Worm (Caenorhabditis elegans): Measurements from ENCODE around the gene C07C7.1.

- TF ChIP-seq ama-1 (optimal IDR thresholded peaks at IDR 0.05) (no peak), Y55F3AM.14 (GFP tag; optimal IDR thresholded peaks at IDR 0.05) (peak; percentile 42), lsy-2 (tag; optimal IDR thresholded peaks at IDR 0.05) (peak in 1 of 2 experiments; percentile 17), unc-55 (GFP tag; optimal IDR thresholded peaks at IDR 0.05) (peak; percentile 17), elt-3 (tag; optimal IDR thresholded peaks at IDR 0.05) (no peak), lin-11 (tag; optimal IDR thresholded peaks at IDR 0.05) (peak; percentile 53), nhr-25 (tag; optimal IDR thresholded peaks at IDR 0.05) (no peak), lin-13 (GFP tag; optimal IDR thresholded peaks at IDR 0.05) (peak; percentile 25), R02D3.7 (tag; optimal IDR thresholded peaks at IDR 0.05) (no peak), egl-27 (tag; optimal IDR thresholded peaks at IDR 0.05) (peak; percentile 46)
These were observed 6.5 kb downstream of the C07C7.1 start for ce11 chrIV:9191183-9191582.
